Worm (Caenorhabditis elegans) whole organism, L4/young adult: Measurements from ENCODE around the gene F43C11.10.

Experiments used
- W03F9.2 ChIP-seq: fragments of 150-350 bp; optimal IDR thresholded peaks from 2 replicates; lab custom pipeline; 2014; ENCODE audit warnings: missing biosample characterization, missing genetic modification characterization
- dao-5 ChIP-seq: sonication (generic microtip); optimal IDR thresholded peaks from 2 replicates; lab custom pipeline; 2016; ENCODE audit warnings: missing genotype, missing genetic modification characterization, moderate library complexity, missing compliant biosample characterization
- him-1 ChIP-seq: sonication (generic microtip); optimal IDR thresholded peaks from 2 replicates; lab custom pipeline; 2016; ENCODE audit warnings: missing genotype, missing genetic modification reagents, missing genetic modification characterization, missing compliant biosample characterization

F43C11.10 gene

ce11 chrII:2352546-2352945 lies at the start of gene F43C11.10:
F43C11.10 (minus strand) TSS chrII:2352646.
- TF ChIP-seq W03F9.2: no peak
- no peak for TF ChIP-seq dao-5 (tag; lab: Kevin White, UChicago)
- no peak for TF ChIP-seq him-1 (tag; lab: Kevin White, UChicago)

ce11 chrII:2399810-2400209 lies 47.4 kb upstream of the F43C11.10 start:
- TF ChIP-seq W03F9.2: no peak
- TF ChIP-seq him-1 (tag; lab: Kevin White, UChicago): no peak
- TF ChIP-seq dao-5 (tag; lab: Kevin White, UChicago): no peak

- no peak for TF ChIP-seq W03F9.2
- no peak for TF ChIP-seq him-1 (tag; lab: Kevin White, UChicago)
- TF ChIP-seq dao-5 (tag; lab: Kevin White, UChicago): no peak
Measured at ce11 chrII:2398884-2399283, 46.4 kb upstream of the F43C11.10 start, which contains the start of gene F16G10.14. F16G10.14 (minus strand) TSS chrII:2398984.

- TF ChIP-seq him-1 (tag; lab: Kevin White, UChicago) (no peak), dao-5 (tag; lab: Kevin White, UChicago) (no peak), W03F9.2 (no peak)
Measured at ce11 chrII:2395864-2396263, 43.4 kb upstream of the F43C11.10 start, which contains the start of gene F16G10.13. F16G10.13 (minus strand) TSS chrII:2395964.

- TF ChIP-seq him-1 (tag; lab: Kevin White, UChicago): no peak
- no peak for TF ChIP-seq dao-5 (tag; lab: Kevin White, UChicago)
- TF ChIP-seq W03F9.2: no peak
Measured at ce11 chrII:2393821-2394220, 41.4 kb upstream of the F43C11.10 start, which contains the start of gene F16G10.11. F16G10.11 (minus strand) TSS chrII:2393921.

- no peak for TF ChIP-seq him-1 (tag; lab: Kevin White, UChicago)
- no peak for TF ChIP-seq W03F9.2
- no peak for TF ChIP-seq dao-5 (tag; lab: Kevin White, UChicago)
Measured at ce11 chrII:2390884-2391283, 38.4 kb upstream of the F43C11.10 start, which contains the start of gene F16G10.10. F16G10.10 (minus strand) TSS chrII:2390984.

ce11 chrII:2385495-2385894 lies 33.0 kb upstream of the F43C11.10 start, which contains the start of gene F16G10.9:
F16G10.9 (minus strand) TSS chrII:2385595.
- TF ChIP-seq dao-5 (tag; lab: Kevin White, UChicago) (no peak), him-1 (tag; lab: Kevin White, UChicago) (no peak)

- TF ChIP-seq him-1 (tag; lab: Kevin White, UChicago): no peak
- no peak for TF ChIP-seq W03F9.2
- no peak for TF ChIP-seq dao-5 (tag; lab: Kevin White, UChicago)
Measured at ce11 chrII:2383334-2383733, 30.9 kb upstream of the F43C11.10 start, which contains the start of gene F16G10.8. F16G10.8 (minus strand) TSS chrII:2383434.

ce11 chrII:2380174-2380573 lies 27.7 kb upstream of the F43C11.10 start, which contains the start of gene F16G10.7:
F16G10.7 (minus strand) TSS chrII:2380274.
- no peak for TF ChIP-seq him-1 (tag; lab: Kevin White, UChicago)
- no peak for TF ChIP-seq dao-5 (tag; lab: Kevin White, UChicago)
- TF ChIP-seq W03F9.2: no peak

- TF ChIP-seq W03F9.2 (no peak), him-1 (tag; lab: Kevin White, UChicago) (no peak), dao-5 (tag; lab: Kevin White, UChicago) (no peak)
Measured at ce11 chrII:2379673-2380072, 27.2 kb upstream of the F43C11.10 start.

- TF ChIP-seq him-1 (tag; lab: Kevin White, UChicago) (no peak), W03F9.2 (peak; percentile 18), dao-5 (tag; lab: Kevin White, UChicago) (no peak)
Measured at ce11 chrII:2378465-2379009, 26.1 kb upstream of the F43C11.10 start.

- TF ChIP-seq dao-5 (tag; lab: Kevin White, UChicago): no peak
- TF ChIP-seq W03F9.2: no peak
- TF ChIP-seq him-1 (tag; lab: Kevin White, UChicago): no peak
Measured at ce11 chrII:2377751-2378150, 25.3 kb upstream of the F43C11.10 start, which contains the start of gene F16G10.6. F16G10.6 (minus strand) TSS chrII:2377851.

ce11 chrII:2374973-2375372 lies 22.5 kb upstream of the F43C11.10 start, which contains the start of gene F16G10.2:
F16G10.2 (plus strand) TSS chrII:2375273.
- TF ChIP-seq dao-5 (tag; lab: Kevin White, UChicago) (no peak), W03F9.2 (no peak), him-1 (tag; lab: Kevin White, UChicago) (no peak)

ce11 chrII:2372090-2372489 lies 19.6 kb upstream of the F43C11.10 start, which contains the start of gene F16G10.3:
F16G10.3 (plus strand) TSS chrII:2372390.
- TF ChIP-seq dao-5 (tag; lab: Kevin White, UChicago) (no peak), him-1 (tag; lab: Kevin White, UChicago) (no peak), W03F9.2 (no peak)
